Fruit fly (Drosophila melanogaster): ENCODE measurements around the gene IFT57.

IFT57 gene

DNA sequence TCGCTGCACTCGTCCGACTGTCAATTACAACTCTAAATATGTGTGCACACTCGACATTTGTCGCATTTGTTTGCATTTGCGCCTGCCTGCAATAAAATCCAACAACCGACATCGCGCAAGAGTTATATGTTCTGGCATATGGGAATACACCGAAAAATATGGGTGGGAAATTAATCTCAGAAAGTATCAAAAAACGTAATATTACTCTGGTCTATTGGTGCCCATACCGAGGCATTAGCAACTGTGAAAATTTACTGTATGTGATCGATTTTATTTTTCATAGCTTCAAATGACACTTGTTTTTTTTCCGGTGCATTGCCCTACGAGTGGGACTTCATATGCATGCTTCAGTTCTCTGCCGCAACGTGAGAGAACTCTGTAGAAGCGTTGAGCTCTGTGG is 43.3 kb downstream of the IFT57 start (continued):
- TF ChIP-seq lbe (GFP tag; optimal IDR thresholded peaks at IDR 0.05), result no peak
- TF ChIP-seq CG11398 (GFP tag; optimal IDR thresholded peaks at IDR 0.05), result peak; percentile 47
- peak; percentile 74 for TF ChIP-seq stc (GFP tag; IDR thresholded peaks at IDR 0.05)
- TF ChIP-seq CG17568 (GFP tag; optimal IDR thresholded peaks at IDR 0.05), result peak; percentile 10
- no peak for TF ChIP-seq slou (GFP tag; optimal IDR thresholded peaks at IDR 0.05)
- peak; percentile 95 for TF ChIP-seq chm (GFP tag; IDR thresholded peaks at IDR 0.05)
- peak; percentile 74 for TF ChIP-seq fd64A (GFP tag; optimal IDR thresholded peaks at IDR 0.05)
- peak; percentile 75 for TF ChIP-seq CG6254 (GFP tag; optimal IDR thresholded peaks at IDR 0.05)
- TF ChIP-seq run (tag; optimal IDR thresholded peaks at IDR 0.05), result peak; percentile 53
- TF ChIP-seq slbo (GFP tag; IDR thresholded peaks at IDR 0.05), result peak; percentile 55; the same call in 1 of the 2 replicates
- TF ChIP-seq Tbp (GFP tag; optimal IDR thresholded peaks at IDR 0.05), result no peak
- no peak for TF ChIP-seq gfzf (GFP tag; optimal IDR thresholded peaks at IDR 0.05)
- no peak for TF ChIP-seq abd-A (tag; optimal IDR thresholded peaks at IDR 0.05)
- peak; percentile 87 for TF ChIP-seq fd96Cb (tag; optimal IDR thresholded peaks at IDR 0.05)
- TF ChIP-seq p53 (GFP tag; optimal IDR thresholded peaks at IDR 0.05), result peak; percentile 20
- TF ChIP-seq pita (GFP tag; optimal IDR thresholded peaks at IDR 0.05), result no peak
- TF ChIP-seq da (GFP tag; optimal IDR thresholded peaks at IDR 0.05), result peak; percentile 37
- TF ChIP-seq NK7.1 (GFP tag; optimal IDR thresholded peaks at IDR 0.05), result peak; percentile 64
- TF ChIP-seq CG6791 (GFP tag; IDR thresholded peaks at IDR 0.05; ENCODE audit: partially characterized antibody), result no peak
- TF ChIP-seq CrebB (tag; optimal IDR thresholded peaks at IDR 0.05), result peak; percentile 54
- TF ChIP-seq sr (GFP tag; IDR thresholded peaks at IDR 0.05), result peak; percentile 50; the same call in 2 of the 3 replicates
- TF ChIP-seq CG12104 (GFP tag; optimal IDR thresholded peaks at IDR 0.05), result peak; percentile 72
- TF ChIP-seq Adf1 (GFP tag; IDR thresholded peaks at IDR 0.05), result no peak
- peak; percentile 73 for TF ChIP-seq CG9727 (GFP tag; optimal IDR thresholded peaks at IDR 0.05)
- TF ChIP-seq Oli (tag; optimal IDR thresholded peaks at IDR 0.05), result peak; percentile 84
- peak; percentile 90 for TF ChIP-seq nmo (GFP tag; optimal IDR thresholded peaks at IDR 0.05)
- peak; percentile 27 for TF ChIP-seq tup (GFP tag; optimal IDR thresholded peaks at IDR 0.05)
- peak; percentile 51 for TF ChIP-seq Aef1 (GFP tag; IDR thresholded peaks at IDR 0.05)
- no peak for TF ChIP-seq pan (optimal IDR thresholded peaks at IDR 0.05)
- peak in 1 of 2 experiments; percentile 83 for TF ChIP-seq pan (GFP tag; optimal IDR thresholded peaks at IDR 0.05 in 1 of 2, IDR thresholded peaks at IDR 0.05 in 1 of 2)
- TF ChIP-seq CG9437 (GFP tag; optimal IDR thresholded peaks at IDR 0.05), result peak; percentile 29
- TF ChIP-seq CG32767 (GFP tag; IDR thresholded peaks at IDR 0.05), result peak; percentile 65
- no peak for TF ChIP-seq schlank (tag; optimal IDR thresholded peaks at IDR 0.05)
- TF ChIP-seq wek (GFP tag; optimal IDR thresholded peaks at IDR 0.05), result peak; percentile 54
- no peak for TF ChIP-seq hkb (optimal IDR thresholded peaks at IDR 0.05)
- TF ChIP-seq hkb (GFP tag; IDR thresholded peaks at IDR 0.05), result peak; percentile 80
- peak; percentile 71 for TF ChIP-seq tgo (GFP tag; IDR thresholded peaks at IDR 0.05)
- TF ChIP-seq Eip74EF (GFP tag; optimal IDR thresholded peaks at IDR 0.05), result peak in 1 of 2 experiments; percentile 41
- no peak for TF ChIP-seq usp (GFP tag; optimal IDR thresholded peaks at IDR 0.05)
- peak; percentile 67 for TF ChIP-seq Six4 (GFP tag; optimal IDR thresholded peaks at IDR 0.05)
- peak; percentile 97 for TF ChIP-seq Ets65A (GFP tag)
- TF ChIP-seq CG15696 (tag; optimal IDR thresholded peaks at IDR 0.05), result peak; percentile 78
- peak; percentile 62 for TF ChIP-seq Rfx (GFP tag; IDR thresholded peaks at IDR 0.05)
- peak; percentile 55 for TF ChIP-seq shn (GFP tag; optimal IDR thresholded peaks at IDR 0.05)
- TF ChIP-seq chif (GFP tag; optimal IDR thresholded peaks at IDR 0.05), result peak; percentile 81 to 90
- TF ChIP-seq CG12071 (GFP tag; optimal IDR thresholded peaks at IDR 0.05), result peak; percentile 50
- peak; percentile 66 for TF ChIP-seq CG3407 (GFP tag; optimal IDR thresholded peaks at IDR 0.05)
- no peak for TF ChIP-seq CG42726 (GFP tag; IDR thresholded peaks at IDR 0.05; ENCODE audit: partially characterized antibody)
- TF ChIP-seq Chrac-16 (GFP tag; optimal IDR thresholded peaks at IDR 0.05), result peak; percentile 79
- peak in 1 of 2 experiments; percentile 58 for TF ChIP-seq Hr51 (GFP tag; optimal IDR thresholded peaks at IDR 0.05)
- TF ChIP-seq CG11093 (GFP tag; IDR thresholded peaks at IDR 0.05), result peak; percentile 68; the same call in 1 of the 3 replicates
